Worm (Caenorhabditis elegans) whole organism, dauer: ENCODE measurements around the gene Y60A3A.16.

Experiments
- unc-62 ChIP-seq: sonication (generic microtip); optimal IDR thresholded peaks from 2 replicates; lab custom pipeline; 2017; ENCODE audit warnings: missing biosample characterization, missing genetic modification reagents, missing genetic modification characterization

Y60A3A.16 gene

DNA sequence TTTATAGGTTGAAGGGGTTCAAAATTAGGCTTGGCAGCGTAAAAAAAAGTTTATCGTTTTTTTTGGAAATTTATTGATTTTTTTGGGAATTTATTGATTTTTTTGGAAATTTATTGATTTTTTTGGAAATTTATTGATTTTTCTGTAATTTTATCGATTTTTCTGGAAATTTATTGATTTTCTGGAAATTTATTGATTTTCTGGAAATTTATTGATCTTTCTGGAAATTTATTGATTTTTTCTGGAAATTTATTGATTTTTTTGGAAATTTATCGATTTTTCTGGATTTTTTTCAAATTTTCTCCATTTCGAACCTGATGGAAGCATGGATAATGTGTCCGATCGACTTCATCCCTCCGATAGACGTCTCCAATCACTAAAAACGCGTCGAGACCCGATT is 17.7 kb downstream of the Y60A3A.16 start:
- no peak for TF ChIP-seq unc-62 (GFP tag; lab: Kevin White, UChicago)

DNA sequence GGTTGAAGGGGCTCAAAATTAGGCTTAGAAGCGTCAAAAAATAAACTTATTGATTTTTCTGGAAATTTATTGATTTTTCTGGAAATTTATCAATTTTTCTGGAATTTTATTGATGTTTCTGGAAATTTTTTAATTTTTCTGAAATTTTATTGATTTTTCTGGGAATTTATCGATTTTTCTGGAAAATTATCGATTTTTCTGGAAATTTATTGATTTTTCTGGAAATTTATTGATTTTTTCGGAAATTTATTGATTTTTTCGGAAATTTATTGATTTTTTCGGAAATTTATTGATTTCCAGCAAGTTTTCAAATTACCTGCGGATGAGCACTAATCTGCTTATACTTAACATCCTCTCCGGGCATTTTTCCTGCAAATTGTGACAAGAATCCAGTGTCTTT is 20.7 kb downstream of the Y60A3A.16 start:
- TF ChIP-seq unc-62 (GFP tag; lab: Kevin White, UChicago) = no peak

DNA sequence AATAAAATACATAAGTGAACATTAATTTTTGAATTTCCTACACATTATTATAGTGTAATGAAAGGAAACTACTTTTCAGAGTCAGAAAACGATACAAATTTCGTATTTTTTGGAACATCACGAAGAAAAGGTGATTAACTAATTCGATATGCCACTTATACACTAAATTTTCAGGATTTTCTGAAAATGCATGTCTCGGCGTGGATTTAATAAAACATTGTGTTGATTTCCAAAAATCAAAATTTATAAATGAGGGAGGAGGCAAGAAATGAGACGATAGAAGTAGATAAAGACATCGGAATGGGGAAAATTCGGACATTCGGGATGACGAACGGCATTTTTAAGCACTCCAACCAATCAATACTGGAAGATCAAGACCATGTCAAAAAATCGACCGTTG is 23.3 kb downstream of the Y60A3A.16 start, which contains the start of gene Y116F11B.14:
Gene Y116F11B.14, plus strand, starts transcription at position 301 of the 400 bp plus-strand sequence.
- no peak for TF ChIP-seq unc-62 (GFP tag; lab: Kevin White, UChicago)

DNA sequence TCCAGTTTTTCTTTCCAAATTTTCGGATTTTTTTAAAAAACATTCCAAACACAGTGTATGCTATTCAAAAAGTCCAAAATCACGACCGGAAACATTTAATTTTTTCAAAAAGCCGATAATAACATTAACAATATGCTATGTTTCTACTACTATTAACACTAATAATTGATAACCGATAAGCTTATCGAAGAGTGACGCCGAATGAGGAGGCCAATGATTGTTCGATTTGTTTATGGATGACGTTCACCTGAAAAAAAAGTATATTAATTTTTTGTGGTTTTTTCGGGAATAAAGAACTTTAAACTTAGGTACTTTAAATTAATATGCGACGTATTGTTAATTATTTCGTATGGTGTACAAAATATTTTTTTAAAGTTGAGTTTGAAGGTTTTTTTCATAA is 24.5 kb downstream of the Y60A3A.16 start:
- no peak for TF ChIP-seq unc-62 (GFP tag; lab: Kevin White, UChicago)

DNA sequence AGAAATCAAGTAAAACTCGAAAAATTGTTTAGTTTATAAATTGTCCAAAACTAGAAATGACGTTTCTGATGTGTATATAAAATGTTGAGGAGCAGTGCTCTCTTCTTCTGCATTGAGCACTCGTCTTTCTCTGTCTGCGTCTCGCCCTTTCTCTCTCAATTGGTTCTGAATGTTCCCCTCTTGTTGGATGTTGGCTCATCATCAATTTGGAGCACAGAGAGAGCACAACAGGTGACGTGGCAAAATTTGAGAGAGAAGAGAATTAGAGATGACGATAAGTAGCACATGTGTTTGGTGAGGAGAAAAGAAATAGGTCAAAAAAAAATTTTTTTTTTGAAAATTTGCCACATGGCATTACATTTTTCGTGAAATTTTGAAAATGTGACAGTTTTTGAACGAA is 25.0 kb downstream of the Y60A3A.16 start:
- no peak for TF ChIP-seq unc-62 (GFP tag; lab: Kevin White, UChicago)

DNA sequence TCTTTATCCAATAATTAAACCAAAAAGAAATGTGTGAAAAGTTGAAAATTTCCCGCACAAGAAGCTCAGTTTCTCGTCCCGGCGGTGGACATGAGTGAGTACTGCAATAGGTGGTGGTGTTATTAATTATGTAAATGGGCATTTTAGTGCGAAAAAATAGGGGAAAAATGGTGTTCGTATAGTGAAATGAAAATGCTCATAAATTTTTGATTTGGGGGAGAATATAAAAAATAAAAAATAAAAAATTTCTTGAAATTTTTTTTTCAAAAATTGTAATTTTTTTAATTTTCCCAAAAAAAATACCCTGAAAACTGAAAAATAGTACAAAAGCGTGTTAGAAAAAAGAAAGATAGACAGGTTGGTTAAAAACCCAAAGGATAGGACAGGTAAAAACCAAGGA is 27.3 kb downstream of the Y60A3A.16 start, which contains the start of gene gly-4:
Gene gly-4, minus strand, starts transcription at position 101 of the 400 bp plus-strand sequence.
- TF ChIP-seq unc-62 (GFP tag; lab: Kevin White, UChicago) = no peak

DNA sequence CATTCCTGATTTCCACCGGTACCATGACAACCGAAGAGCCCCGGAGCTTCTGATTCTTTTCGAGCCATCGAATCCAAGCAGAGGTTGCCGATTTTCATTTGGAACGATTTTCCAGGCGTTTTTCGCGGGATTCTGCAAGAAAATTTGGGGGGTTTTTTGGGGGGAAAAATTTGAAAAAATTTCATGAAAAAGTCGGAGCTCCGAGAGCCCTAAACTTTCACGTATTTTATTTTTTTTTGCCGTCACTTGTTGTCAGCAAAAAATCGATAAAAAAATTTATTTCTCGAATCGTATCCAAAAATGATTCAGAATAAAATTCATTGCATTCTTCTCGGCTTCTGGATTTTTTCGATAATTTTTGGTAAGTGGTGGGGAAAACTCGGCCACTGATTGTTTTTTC is 39.6 kb downstream of the Y60A3A.16 start, which contains the start of gene Y116F11B.13:
Gene Y116F11B.13, plus strand, starts transcription at position 301 of the 400 bp plus-strand sequence.
- TF ChIP-seq unc-62 (GFP tag; lab: Kevin White, UChicago) = no peak
